Fruit fly (Drosophila melanogaster) whole organism, prepupa: ENCODE data around the gene Vha26.

Source experiments
- CG11294 ChIP-seq: fragments of 200-800 bp; sonication (Bioruptor generic); IDR thresholded peaks from 2 replicates; pipeline ENCODE4 v1.3.6; 2022; ENCODE audit warnings: missing biosample characterization, missing genetic modification characterization
- CG3032 ChIP-seq: fragments of 200-800 bp; optimal IDR thresholded peaks from 2 replicates; lab custom pipeline; 2019; ENCODE audit warnings: missing biosample characterization, mild to moderate bottlenecking, missing genetic modification characterization, moderate library complexity
- CG32006 ChIP-seq: fragments of 200-800 bp; sonication (Bioruptor generic); optimal IDR thresholded peaks from 3 replicates; lab custom pipeline; 2017; ENCODE audit warnings: missing biosample characterization, mild to moderate bottlenecking, missing genetic modification characterization
- CG6276 ChIP-seq: fragments of 200-800 bp; sonication (Bioruptor generic); optimal IDR thresholded peaks from 2 replicates; lab custom pipeline; 2017; ENCODE audit warnings: missing biosample characterization, mild to moderate bottlenecking, missing genetic modification characterization
- CG6854 ChIP-seq: fragments of 200-800 bp; sonication (Bioruptor generic); optimal IDR thresholded peaks from 2 replicates; lab custom pipeline; 2017; ENCODE audit warnings: missing biosample characterization, mild to moderate bottlenecking, missing genetic modification characterization
- Eip75B ChIP-seq: fragments of 200-800 bp; sonication (Bioruptor generic); optimal IDR thresholded peaks from 3 replicates; lab custom pipeline; 2016; ENCODE audit warnings: missing biosample characterization, missing genetic modification characterization
- Eip78C ChIP-seq: fragments of 200-800 bp; sonication (Bioruptor generic); peaks from one replicate; lab custom pipeline; 2016; ENCODE audit warnings: missing biosample characterization, missing genetic modification characterization
- Eip93F ChIP-seq: fragments of 200-800 bp; sonication (Bioruptor generic); optimal IDR thresholded peaks from 2 replicates; lab custom pipeline; 2016; ENCODE audit warnings: missing biosample characterization, mild to moderate bottlenecking, missing genetic modification characterization
- Gug ChIP-seq: fragments of 200-800 bp; sonication (Bioruptor generic); IDR thresholded peaks from 2 replicates; pipeline ENCODE4 v1.3.6; 2022; ENCODE audit warnings: missing biosample characterization, missing genetic modification characterization
- dsx ChIP-seq: fragments of 200-800 bp; optimal IDR thresholded peaks from 3 replicates; lab custom pipeline; 2019; ENCODE audit warnings: missing biosample characterization, mild to moderate bottlenecking, missing genetic modification characterization, moderate library complexity; ENCODE audit not compliant: poor library complexity, severe bottlenecking
- pdm3 ChIP-seq: fragments of 200-800 bp; sonication (Bioruptor generic); optimal IDR thresholded peaks from 3 replicates; lab custom pipeline; 2016; ENCODE audit warnings: missing biosample characterization, missing genetic modification characterization
- vri ChIP-seq: fragments of 200-800 bp; sonication (Bioruptor generic); optimal IDR thresholded peaks from 3 replicates; lab custom pipeline; 2016; ENCODE audit warnings: missing biosample characterization, mild to moderate bottlenecking, missing genetic modification characterization

dm6 chr3R:5571756-5572155 lies 19.8 kb upstream of the Vha26 start:
- TF ChIP-seq Eip78C (peak; percentile 12), CG6854 (no peak), pdm3 (GFP tag; lab: Kevin White, UChicago) (no peak), Eip75B (no peak), CG6276 (GFP tag; lab: Kevin White, UChicago) (no peak), CG32006 (no peak), CG11294 (GFP tag; lab: Robert Waterston, UW) (no peak), CG3032 (tag; lab: Kevin White, UChicago) (no peak), vri (GFP tag; lab: Kevin White, UChicago) (no peak), Gug (no peak), Eip93F (GFP tag; lab: Kevin White, UChicago) (no peak), dsx (GFP tag; lab: Kevin White, UChicago) (peak; percentile 45)
